Fruit fly (Drosophila melanogaster): ENCODE results near the gene Sap47.

Sap47 gene

DNA sequence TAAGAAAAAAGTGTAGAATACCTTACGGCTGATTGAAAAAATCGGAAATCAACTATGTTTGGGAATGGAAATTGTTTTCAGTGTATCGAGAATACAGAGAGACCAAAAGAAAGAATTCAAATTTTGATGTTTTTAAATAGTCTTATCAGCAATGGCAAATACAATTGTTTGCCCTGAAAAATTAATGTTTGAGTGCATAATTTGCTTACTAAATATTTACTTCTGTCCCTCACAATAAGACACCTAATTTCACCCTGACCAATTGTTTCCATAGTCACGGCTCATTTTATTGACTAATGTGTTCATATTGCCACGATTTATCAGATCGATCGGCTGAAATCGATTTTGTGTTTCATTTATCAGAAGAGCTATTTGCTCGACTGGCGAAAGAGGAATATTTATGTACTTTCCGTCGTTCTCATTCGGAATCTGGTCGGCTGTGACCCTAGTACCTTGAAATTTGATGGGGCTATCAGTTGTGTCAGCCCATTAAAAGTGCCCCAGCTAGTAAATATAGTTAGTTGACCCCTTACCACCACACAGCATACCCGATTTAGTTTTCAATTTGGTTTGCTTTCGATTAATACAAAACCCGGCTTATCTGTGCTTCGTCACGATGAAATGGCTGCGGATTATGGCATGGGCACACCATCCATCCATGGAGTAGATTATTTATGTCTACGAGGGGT is 48.8 kb downstream of the Sap47 start (continued):
- TF ChIP-seq CG12299 (tag; optimal IDR thresholded peaks at IDR 0.05): no peak
- TF ChIP-seq CG11560 (tag; IDR thresholded peaks at IDR 0.05): no peak
- no peak for TF ChIP-seq CG2199 (GFP tag; IDR thresholded peaks at IDR 0.05)
- no peak for TF ChIP-seq CG16863 (GFP tag; optimal IDR thresholded peaks at IDR 0.05)
- no peak for TF ChIP-seq bab2 (GFP tag; optimal IDR thresholded peaks at IDR 0.05)
- TF ChIP-seq CG12659 (GFP tag; optimal IDR thresholded peaks at IDR 0.05): no peak
- no peak for TF ChIP-seq ewg (GFP tag; optimal IDR thresholded peaks at IDR 0.05)
- no peak for TF ChIP-seq kay (GFP tag; optimal IDR thresholded peaks at IDR 0.05)
- TF ChIP-seq nmo (GFP tag; optimal IDR thresholded peaks at IDR 0.05): no peak
- no peak for TF ChIP-seq cad (GFP tag; optimal IDR thresholded peaks at IDR 0.05)
- TF ChIP-seq CG8478 (optimal IDR thresholded peaks at IDR 0.05): no peak
- TF ChIP-seq CG17186 (GFP tag; optimal IDR thresholded peaks at IDR 0.05): no peak
- TF ChIP-seq CG1233 (GFP tag; optimal IDR thresholded peaks at IDR 0.05): peak; percentile 31
- no peak for TF ChIP-seq Lpt (GFP tag; optimal IDR thresholded peaks at IDR 0.05)
- no peak for TF ChIP-seq z (GFP tag; IDR thresholded peaks at IDR 0.05)
- TF ChIP-seq pzg (GFP tag; optimal IDR thresholded peaks at IDR 0.05): no peak
- TF ChIP-seq tx (GFP tag; optimal IDR thresholded peaks at IDR 0.05): no peak
- TF ChIP-seq lmd (GFP tag; IDR thresholded peaks at IDR 0.05): no peak
- no peak for TF ChIP-seq ase (GFP tag; IDR thresholded peaks at IDR 0.05)
- no peak for TF ChIP-seq prd (optimal IDR thresholded peaks at IDR 0.05)
- no peak for TF ChIP-seq prd (GFP tag; IDR thresholded peaks at IDR 0.05)
- no peak for TF ChIP-seq Doc2 (GFP tag; IDR thresholded peaks at IDR 0.05)
- no peak for TF ChIP-seq Ssrp (tag; optimal IDR thresholded peaks at IDR 0.05)
- TF ChIP-seq CG3995 (GFP tag; optimal IDR thresholded peaks at IDR 0.05): no peak
- TF ChIP-seq CG12391 (tag; optimal IDR thresholded peaks at IDR 0.05): peak; percentile 52
- TF ChIP-seq CG11093 (GFP tag; IDR thresholded peaks at IDR 0.05): no peak
- peak; percentile 44 for TF ChIP-seq CG10979 (tag; optimal IDR thresholded peaks at IDR 0.05)
- no peak for TF ChIP-seq CG9876 (GFP tag; optimal IDR thresholded peaks at IDR 0.05)
- no peak for TF ChIP-seq CG8290 (GFP tag; optimal IDR thresholded peaks at IDR 0.05)
- TF ChIP-seq CG8290 (tag; optimal IDR thresholded peaks at IDR 0.05): peak; percentile 26 to 43
- no peak for TF ChIP-seq usp (GFP tag; optimal IDR thresholded peaks at IDR 0.05)
- no peak for TF ChIP-seq luna (GFP tag; optimal IDR thresholded peaks at IDR 0.05)
- TF ChIP-seq org-1 (GFP tag; optimal IDR thresholded peaks at IDR 0.05): peak; percentile 3
- peak; percentile 69 for TF ChIP-seq CG17568 (GFP tag; optimal IDR thresholded peaks at IDR 0.05)
- peak; percentile 26; the same call in 1 of the 2 replicates for TF ChIP-seq vvl (GFP tag; IDR thresholded peaks at IDR 0.05)
- TF ChIP-seq wek (GFP tag; optimal IDR thresholded peaks at IDR 0.05): peak; percentile 53
- no peak; the same call in 1 of the 2 replicates for TF ChIP-seq onecut (GFP tag; IDR thresholded peaks at IDR 0.05)
- TF ChIP-seq CG31365 (tag; optimal IDR thresholded peaks at IDR 0.05): no peak
- no peak for TF ChIP-seq CG4854 (GFP tag; optimal IDR thresholded peaks at IDR 0.05)
- no peak for TF ChIP-seq ash1 (GFP tag; optimal IDR thresholded peaks at IDR 0.05)
- peak; percentile 10 for TF ChIP-seq CG4707 (GFP tag; optimal IDR thresholded peaks at IDR 0.05)
- no peak for TF ChIP-seq tna (GFP tag; IDR thresholded peaks at IDR 0.05; ENCODE audit: partially characterized antibody)
- TF ChIP-seq Trl (optimal IDR thresholded peaks at IDR 0.05): no peak
- TF ChIP-seq Trl (GFP tag; optimal IDR thresholded peaks at IDR 0.05): no peak
- TF ChIP-seq CG5245 (GFP tag; optimal IDR thresholded peaks at IDR 0.05): no peak
- TF ChIP-seq bcd (GFP tag; optimal IDR thresholded peaks at IDR 0.05): no peak
- no peak for TF ChIP-seq CG10462 (GFP tag; optimal IDR thresholded peaks at IDR 0.05)
- TF ChIP-seq tin (GFP tag; optimal IDR thresholded peaks at IDR 0.05): no peak
- TF ChIP-seq odd (GFP tag; optimal IDR thresholded peaks at IDR 0.05): peak; percentile 9
- no peak for TF ChIP-seq CG16815 (GFP tag; optimal IDR thresholded peaks at IDR 0.05)
- no peak for TF ChIP-seq pros (GFP tag; optimal IDR thresholded peaks at IDR 0.05)
- TF ChIP-seq CG8388 (GFP tag; optimal IDR thresholded peaks at IDR 0.05): peak; percentile 38

Measured in whole organism, embryonic.